Worm (Caenorhabditis elegans) whole organism, L1 larva: ENCODE data around the gene rsef-1.
A peak's percentile ranks its signal among the peaks of the same experiment; 100 is the strongest.

Experiments used
- C04F5.9 ChIP-seq: sonication (generic microtip); optimal IDR thresholded peaks from 2 replicates; lab custom pipeline; 2016; ENCODE audit warnings: missing genetic modification characterization, missing compliant biosample characterization
- C16A3.4 ChIP-seq: fragments of 150-350 bp; optimal IDR thresholded peaks from 2 replicates; lab custom pipeline; 2014; ENCODE audit warnings: missing biosample characterization, missing genetic modification characterization
- C34B4.2 ChIP-seq: sonication (generic microtip); optimal IDR thresholded peaks from 2 replicates; lab custom pipeline; 2017; ENCODE audit warnings: mild to moderate bottlenecking, missing genetic modification characterization, missing compliant biosample characterization
- F16B12.6 ChIP-seq: fragments of 150-350 bp; optimal IDR thresholded peaks from 2 replicates; lab custom pipeline; 2014; ENCODE audit warnings: missing biosample characterization, missing genetic modification characterization
- aha-1 ChIP-seq: fragments of 150-350 bp; optimal IDR thresholded peaks from 2 replicates; lab custom pipeline; 2014; ENCODE audit warnings: missing biosample characterization, missing genetic modification characterization
- aly-2 ChIP-seq: fragments of 150-350 bp; optimal IDR thresholded peaks from 2 replicates; lab custom pipeline; 2014; ENCODE audit warnings: missing biosample characterization, missing genetic modification characterization
- ama-1 ChIP-seq: fragments of 150-350 bp; optimal IDR thresholded peaks from 2 replicates; lab custom pipeline; 2014
- blmp-1 ChIP-seq: fragments of 150-350 bp; optimal IDR thresholded peaks from 2 replicates; lab custom pipeline; 2014; ENCODE audit warnings: missing biosample characterization, missing genetic modification characterization
- ceh-8 ChIP-seq: fragments of 200-800 bp; sonication (Bioruptor generic); optimal IDR thresholded peaks from 2 replicates; lab custom pipeline; 2018; ENCODE audit warnings: mild to moderate bottlenecking, missing genetic modification characterization, moderate library complexity, missing compliant biosample characterization
- ceh-82 ChIP-seq, 3 experiments: fragments of 150-350 bp in 1 of 3; sonication (generic microtip) in 2 of 3; optimal IDR thresholded peaks; 2 replicates each; lab custom pipeline; 2014 to 2017; ENCODE audit warnings: missing biosample characterization in 3 of 3, missing genetic modification characterization in 3 of 3
- ceh-90 ChIP-seq: sonication (generic microtip); optimal IDR thresholded peaks from 2 replicates; lab custom pipeline; 2016; ENCODE audit warnings: missing genetic modification characterization, missing compliant biosample characterization
- ces-1 ChIP-seq: fragments of 150-350 bp; optimal IDR thresholded peaks from 2 replicates; lab custom pipeline; 2014; ENCODE audit warnings: missing biosample characterization, missing genetic modification reagents, missing genetic modification characterization
- dpl-1 ChIP-seq, 3 experiments: fragments of 150-350 bp in 2 of 3; sonication (generic microtip) in 1 of 3; optimal IDR thresholded peaks; 2 replicates each; lab custom pipeline; 2014 to 2017; ENCODE audit warnings: missing biosample characterization in 3 of 3, missing genetic modification characterization in 3 of 3, missing genetic modification reagents in 3 of 3
- efl-1 ChIP-seq, 4 experiments: fragments of 150-350 bp; optimal IDR thresholded peaks in 3 of 4; peaks in 1 of 4; 1 replicate in 1 of 4; 2 replicates in 3 of 4; lab custom pipeline; 2014; ENCODE audit warnings: missing biosample characterization in 2 of 4, missing genetic modification characterization in 2 of 4, missing genetic modification reagents in 2 of 4
- efl-3 ChIP-seq: fragments of 200-800 bp; sonication (Bioruptor generic); optimal IDR thresholded peaks from 2 replicates; lab custom pipeline; 2018; ENCODE audit warnings: mild to moderate bottlenecking, missing genetic modification characterization, missing compliant biosample characterization
- elt-2 ChIP-seq: sonication (generic microtip); optimal IDR thresholded peaks from 2 replicates; lab custom pipeline; 2016; ENCODE audit warnings: missing genetic modification characterization, mild to moderate bottlenecking, inconsistent platforms, missing compliant biosample characterization, missing genetic modification reagents
- elt-3 ChIP-seq, 6 experiments: fragments of 150-350 bp in 1 of 6; sonication (generic microtip); optimal IDR thresholded peaks; 2 replicates each; lab custom pipeline; 2017 to 2018; ENCODE audit warnings: missing biosample characterization in 6 of 6, missing genetic modification characterization in 6 of 6, inconsistent platforms in 1 of 6
- fkh-10 ChIP-seq: sonication (generic microtip); optimal IDR thresholded peaks from 2 replicates; lab custom pipeline; 2017; ENCODE audit warnings: missing biosample characterization, missing genetic modification reagents, missing genetic modification characterization
- fkh-4 ChIP-seq: sonication (generic microtip); optimal IDR thresholded peaks from 2 replicates; lab custom pipeline; 2016; ENCODE audit warnings: missing compliant biosample characterization, missing genetic modification characterization, borderline replicate concordance
- hlh-17 ChIP-seq: fragments of 200-800 bp; sonication (Bioruptor generic); optimal IDR thresholded peaks from 2 replicates; lab custom pipeline; 2018; ENCODE audit warnings: missing genetic modification characterization, mild to moderate bottlenecking, missing compliant biosample characterization, moderate library complexity, borderline replicate concordance
- hlh-4 ChIP-seq: sonication (generic microtip); optimal IDR thresholded peaks from 2 replicates; lab custom pipeline; 2016; ENCODE audit warnings: mild to moderate bottlenecking, missing genetic modification characterization, missing compliant biosample characterization
- isw-1 ChIP-seq: fragments of 200-800 bp; sonication (Bioruptor generic); IDR thresholded peaks from 2 replicates; pipeline ENCODE4 v1.3.6; 2022; ENCODE audit warnings: missing genetic modification characterization, missing compliant biosample characterization
- lin-13 ChIP-seq: fragments of 150-350 bp; optimal IDR thresholded peaks from 2 replicates; lab custom pipeline; 2014; ENCODE audit warnings: missing biosample characterization, missing genetic modification reagents, missing genetic modification characterization
- lin-15B ChIP-seq: fragments of 150-350 bp; sonication (generic microtip); optimal IDR thresholded peaks from 3 replicates; lab custom pipeline; 2014; ENCODE audit warnings: missing biosample characterization, missing genetic modification characterization
- lin-35 ChIP-seq, 2 experiments: fragments of 150-350 bp; optimal IDR thresholded peaks; 2 replicates each; lab custom pipeline; 2014; ENCODE audit warnings: missing biosample characterization in 2 of 2, missing genetic modification characterization in 2 of 2, missing genetic modification reagents in 2 of 2
- mab-9 ChIP-seq: fragments of 200-800 bp; sonication (Bioruptor generic); IDR thresholded peaks from 2 replicates; pipeline ENCODE4 v1.3.6; 2022; ENCODE audit warnings: missing genetic modification reagents, missing genetic modification characterization, missing compliant biosample characterization
- mdl-1 ChIP-seq, 2 experiments: fragments of 150-350 bp; optimal IDR thresholded peaks; 2 replicates each; lab custom pipeline; 2014 to 2017; ENCODE audit warnings: missing biosample characterization in 2 of 2, missing genetic modification characterization in 2 of 2, inconsistent platforms in 1 of 2
- mef-2 ChIP-seq: fragments of 150-350 bp; optimal IDR thresholded peaks from 2 replicates; lab custom pipeline; 2014; ENCODE audit warnings: missing biosample characterization, missing genetic modification characterization
- mep-1 ChIP-seq: fragments of 150-350 bp; optimal IDR thresholded peaks from 2 replicates; lab custom pipeline; 2014; ENCODE audit warnings: missing biosample characterization, missing genetic modification characterization
- nhr-11 ChIP-seq: fragments of 150-350 bp; optimal IDR thresholded peaks from 2 replicates; lab custom pipeline; 2014; ENCODE audit warnings: missing biosample characterization, missing genetic modification characterization
- nhr-12 ChIP-seq: sonication (generic microtip); optimal IDR thresholded peaks from 2 replicates; lab custom pipeline; 2017; ENCODE audit warnings: missing biosample characterization, missing genetic modification characterization
- nhr-20 ChIP-seq: sonication (generic microtip); optimal IDR thresholded peaks from 2 replicates; lab custom pipeline; 2016; ENCODE audit warnings: mild to moderate bottlenecking, missing genetic modification characterization, missing compliant biosample characterization
- nhr-237 ChIP-seq: fragments of 150-350 bp; optimal IDR thresholded peaks from 2 replicates; lab custom pipeline; 2014; ENCODE audit warnings: missing biosample characterization, missing genetic modification characterization
- nhr-28 ChIP-seq: fragments of 150-350 bp; optimal IDR thresholded peaks from 2 replicates; lab custom pipeline; 2014; ENCODE audit warnings: missing biosample characterization, missing genetic modification characterization
- nhr-71 ChIP-seq: sonication (generic microtip); optimal IDR thresholded peaks from 2 replicates; lab custom pipeline; 2016; ENCODE audit warnings: mild to moderate bottlenecking, missing genetic modification characterization, moderate library complexity, missing compliant biosample characterization
- nhr-76 ChIP-seq: sonication (generic microtip); optimal IDR thresholded peaks from 2 replicates; lab custom pipeline; 2017; ENCODE audit warnings: missing biosample characterization, missing genetic modification characterization
- nhr-84 ChIP-seq: sonication (generic microtip); optimal IDR thresholded peaks from 2 replicates; lab custom pipeline; 2017; ENCODE audit warnings: missing biosample characterization, missing genetic modification characterization
- nhr-90 ChIP-seq: sonication (generic microtip); optimal IDR thresholded peaks from 2 replicates; lab custom pipeline; 2016; ENCODE audit warnings: mild to moderate bottlenecking, missing genetic modification characterization, missing compliant biosample characterization; ENCODE audit not compliant: poor library complexity
- pag-3 ChIP-seq: sonication (generic microtip); optimal IDR thresholded peaks from 2 replicates; lab custom pipeline; 2017; ENCODE audit warnings: missing genetic modification characterization, mild to moderate bottlenecking, missing compliant biosample characterization, antibody characterized with exemption, borderline replicate concordance; ENCODE audit not compliant: insufficient read depth
- pax-3 ChIP-seq: fragments of 200-800 bp; sonication (Bioruptor generic); optimal IDR thresholded peaks from 2 replicates; lab custom pipeline; 2018; ENCODE audit warnings: mild to moderate bottlenecking, missing genetic modification characterization, moderate library complexity, missing compliant biosample characterization
- snu-23 ChIP-seq: sonication (generic microtip); optimal IDR thresholded peaks from 2 replicates; lab custom pipeline; 2016; ENCODE audit warnings: missing genetic modification characterization, missing compliant biosample characterization
- sox-4 ChIP-seq: sonication (generic microtip); optimal IDR thresholded peaks from 2 replicates; lab custom pipeline; 2016; ENCODE audit warnings: missing genetic modification characterization, missing compliant biosample characterization
- sup-37 ChIP-seq: fragments of 200-800 bp; sonication (Bioruptor generic); optimal IDR thresholded peaks from 2 replicates; lab custom pipeline; 2018; ENCODE audit warnings: mild to moderate bottlenecking, missing genetic modification characterization, missing compliant biosample characterization
- unc-86 ChIP-seq: sonication (generic microtip); optimal IDR thresholded peaks from 2 replicates; lab custom pipeline; 2016; ENCODE audit warnings: missing genetic modification characterization, missing compliant biosample characterization
- vab-15 ChIP-seq: sonication (generic microtip); optimal IDR thresholded peaks from 2 replicates; lab custom pipeline; 2017; ENCODE audit warnings: missing genotype, mild to moderate bottlenecking, missing genetic modification characterization, missing compliant biosample characterization
- ztf-11 ChIP-seq, 2 experiments: sonication (generic microtip); optimal IDR thresholded peaks; 2 replicates each; lab custom pipeline; 2016 to 2017; ENCODE audit warnings: missing genetic modification characterization in 2 of 2, missing biosample characterization in 1 of 2, missing compliant biosample characterization in 1 of 2

Gene rsef-1

ce11 chrX:3102817-3103216 is 43.6 kb upstream of the rsef-1 start (continued):
- TF ChIP-seq C34B4.2 (tag; lab: Kevin White, UChicago) (no peak), dpl-1 (GFP tag; optimal IDR thresholded peaks at IDR 0.05; lab: Kevin White, UChicago) (no peak), pax-3 (tag; lab: Kevin White, UChicago) (no peak), isw-1 (GFP tag; lab: Robert Waterston, UW) (no peak), lin-15B (no peak), ces-1 (GFP tag; lab: Kevin White, UChicago) (no peak), ztf-11 (tag; optimal IDR thresholded peaks at IDR 0.05; lab: Kevin White, UChicago) (no peak), mef-2 (tag; lab: Kevin White, UChicago) (no peak), vab-15 (tag; lab: Kevin White, UChicago) (no peak), mab-9 (GFP tag; lab: Robert Waterston, UW) (no peak), C04F5.9 (tag; lab: Kevin White, UChicago) (no peak), ceh-90 (tag; lab: Kevin White, UChicago) (no peak), ceh-82 (tag; optimal IDR thresholded peaks at IDR 0.05; lab: Kevin White, UChicago) (no peak), fkh-4 (tag; lab: Kevin White, UChicago) (no peak), nhr-28 (no peak), nhr-11 (no peak), nhr-71 (tag; lab: Kevin White, UChicago) (peak; percentile 9), lin-35 (GFP tag; optimal IDR thresholded peaks at IDR 0.05; lab: Kevin White, UChicago) (no peak), C16A3.4 (tag; lab: Kevin White, UChicago) (no peak), blmp-1 (tag; lab: Kevin White, UChicago) (no peak), ceh-8 (GFP tag; lab: Kevin White, UChicago) (no peak), snu-23 (peak; percentile 10), pag-3 (tag; lab: Kevin White, UChicago) (no peak), fkh-10 (GFP tag; lab: Kevin White, UChicago) (no peak), aly-2 (tag; lab: Kevin White, UChicago) (no peak), mep-1 (tag; lab: Kevin White, UChicago) (peak; percentile 34), elt-2 (tag; lab: Kevin White, UChicago) (no peak), ama-1 (lab: Kevin White, UChicago) (no peak), nhr-90 (no peak), nhr-12 (no peak), nhr-20 (tag; lab: Kevin White, UChicago) (no peak), nhr-76 (no peak), hlh-4 (tag; lab: Kevin White, UChicago) (no peak), efl-1 (optimal IDR thresholded peaks at IDR 0.05; lab: Kevin White, UChicago) (no peak), efl-1 (GFP tag; optimal IDR thresholded peaks at IDR 0.05 in 1 of 2; lab: Kevin White, UChicago) (no peak), hlh-17 (GFP tag; lab: Kevin White, UChicago) (no peak), sox-4 (tag; lab: Kevin White, UChicago) (no peak), efl-3 (no peak), aha-1 (tag; lab: Kevin White, UChicago) (no peak), unc-86 (tag; lab: Kevin White, UChicago) (no peak), sup-37 (GFP tag; lab: Kevin White, UChicago) (no peak), nhr-237 (no peak), nhr-84 (tag; lab: Kevin White, UChicago) (no peak), elt-3 (tag; optimal IDR thresholded peaks at IDR 0.05; lab: Kevin White, UChicago) (no peak), mdl-1 (tag; optimal IDR thresholded peaks at IDR 0.05; lab: Kevin White, UChicago) (no peak), F16B12.6 (tag; lab: Kevin White, UChicago) (no peak), lin-13 (GFP tag; lab: Kevin White, UChicago) (no peak)
